Worm (Caenorhabditis elegans) whole organism, L3 larva: ENCODE data around the gene T23F2.2.

Source experiments
- ZK546.5 ChIP-seq: sonication (generic microtip); optimal IDR thresholded peaks from 2 replicates; lab custom pipeline; 2017; ENCODE audit warnings: missing biosample characterization, missing genetic modification characterization
- ceh-28 ChIP-seq: fragments of 150-350 bp; optimal IDR thresholded peaks from 2 replicates; lab custom pipeline; 2014; ENCODE audit warnings: missing biosample characterization, missing genetic modification reagents, missing genetic modification characterization
- ceh-82 ChIP-seq: fragments of 150-350 bp; optimal IDR thresholded peaks from 2 replicates; lab custom pipeline; 2014; ENCODE audit warnings: missing biosample characterization, missing genetic modification characterization
- daf-12 ChIP-seq: fragments of 150-350 bp; optimal IDR thresholded peaks from 2 replicates; lab custom pipeline; 2014; ENCODE audit warnings: missing biosample characterization, missing genetic modification reagents, missing genetic modification characterization
- egl-27 ChIP-seq: sonication (generic microtip); optimal IDR thresholded peaks from 4 replicates; lab custom pipeline; 2017; ENCODE audit warnings: missing biosample characterization, missing genetic modification reagents, missing genetic modification characterization
- elt-1 ChIP-seq: fragments of 150-350 bp; optimal IDR thresholded peaks from 2 replicates; lab custom pipeline; 2014; ENCODE audit warnings: missing biosample characterization, missing genetic modification characterization
- elt-2 ChIP-seq: sonication (generic microtip); optimal IDR thresholded peaks from 2 replicates; lab custom pipeline; 2016; ENCODE audit warnings: missing genetic modification reagents, mild to moderate bottlenecking, missing genetic modification characterization, missing compliant biosample characterization
- eor-1 ChIP-seq, 2 experiments: fragments of 150-350 bp; optimal IDR thresholded peaks; 2 replicates each; lab custom pipeline; 2014 to 2018; ENCODE audit warnings: missing biosample characterization in 2 of 2, missing genetic modification characterization in 2 of 2
- fkh-10 ChIP-seq: sonication (generic microtip); optimal IDR thresholded peaks from 2 replicates; lab custom pipeline; 2017; ENCODE audit warnings: missing biosample characterization, missing genetic modification reagents, missing genetic modification characterization
- fkh-2 ChIP-seq: fragments of 150-350 bp; optimal IDR thresholded peaks from 2 replicates; lab custom pipeline; 2014; ENCODE audit warnings: missing biosample characterization, missing genetic modification reagents, missing genetic modification characterization
- fos-1 ChIP-seq: fragments of 150-350 bp; optimal IDR thresholded peaks from 2 replicates; lab custom pipeline; 2014; ENCODE audit warnings: missing biosample characterization, missing genetic modification characterization
- hmg-11 ChIP-seq: sonication (generic microtip); optimal IDR thresholded peaks from 2 replicates; lab custom pipeline; 2016; ENCODE audit warnings: missing genetic modification characterization, missing compliant biosample characterization
- lin-15B ChIP-seq: fragments of 150-350 bp; optimal IDR thresholded peaks from 2 replicates; lab custom pipeline; 2014; ENCODE audit warnings: missing biosample characterization, missing genetic modification characterization
- lin-39 ChIP-seq: fragments of 150-350 bp; optimal IDR thresholded peaks from 2 replicates; lab custom pipeline; 2018; ENCODE audit warnings: missing biosample characterization, missing genetic modification reagents, missing genetic modification characterization
- mdl-1 ChIP-seq: fragments of 150-350 bp; optimal IDR thresholded peaks from 2 replicates; lab custom pipeline; 2014; ENCODE audit warnings: missing biosample characterization, missing genetic modification characterization
- mml-1 ChIP-seq: fragments of 150-350 bp; sonication (generic microtip); optimal IDR thresholded peaks from 3 replicates; lab custom pipeline; 2014; ENCODE audit warnings: missing biosample characterization, missing genetic modification characterization
- nfya-1 ChIP-seq: sonication (generic microtip); optimal IDR thresholded peaks from 2 replicates; lab custom pipeline; 2017; ENCODE audit warnings: missing genetic modification characterization, mild to moderate bottlenecking, missing compliant biosample characterization, antibody characterized with exemption, moderate library complexity; ENCODE audit not compliant: insufficient read depth
- nhr-28 ChIP-seq: fragments of 150-350 bp; optimal IDR thresholded peaks from 2 replicates; lab custom pipeline; 2014; ENCODE audit warnings: missing biosample characterization, missing genetic modification characterization
- nhr-43 ChIP-seq: sonication (generic microtip); optimal IDR thresholded peaks from 2 replicates; lab custom pipeline; 2016; ENCODE audit warnings: mild to moderate bottlenecking, missing genetic modification characterization, missing compliant biosample characterization; ENCODE audit not compliant: poor library complexity, severe bottlenecking
- nhr-67 ChIP-seq: fragments of 150-350 bp; optimal IDR thresholded peaks from 2 replicates; lab custom pipeline; 2014; ENCODE audit warnings: missing biosample characterization, missing genetic modification characterization
- nhr-77 ChIP-seq: fragments of 150-350 bp; optimal IDR thresholded peaks from 2 replicates; lab custom pipeline; 2014; ENCODE audit warnings: missing biosample characterization, missing genetic modification characterization
- pha-4 ChIP-seq: fragments of 150-350 bp; optimal IDR thresholded peaks from 2 replicates; lab custom pipeline; 2014; ENCODE audit warnings: missing biosample characterization, missing genetic modification reagents, missing genetic modification characterization
- pqm-1 ChIP-seq: fragments of 150-350 bp; optimal IDR thresholded peaks from 2 replicates; lab custom pipeline; 2017; ENCODE audit warnings: missing biosample characterization, missing genetic modification characterization, inconsistent platforms
- sea-2 ChIP-seq: fragments of 150-350 bp; sonication (generic microtip); optimal IDR thresholded peaks from 4 replicates; lab custom pipeline; 2014; ENCODE audit warnings: missing biosample characterization, missing genetic modification reagents, missing genetic modification characterization
- skn-1 ChIP-seq: fragments of 150-350 bp; optimal IDR thresholded peaks from 2 replicates; lab custom pipeline; 2014; ENCODE audit warnings: missing biosample characterization, missing genetic modification characterization
- snpc-4 ChIP-seq: fragments of 150-350 bp; optimal IDR thresholded peaks from 2 replicates; lab custom pipeline; 2014; ENCODE audit warnings: missing biosample characterization, missing genetic modification characterization
- tbx-2 ChIP-seq: sonication (generic microtip); optimal IDR thresholded peaks from 2 replicates; lab custom pipeline; 2016; ENCODE audit warnings: mild to moderate bottlenecking, missing genetic modification characterization, missing compliant biosample characterization
- unc-62 ChIP-seq: fragments of 150-350 bp; sonication (generic microtip); optimal IDR thresholded peaks from 4 replicates; lab custom pipeline; 2014; ENCODE audit warnings: missing biosample characterization, missing genetic modification reagents, missing genetic modification characterization
- zag-1 ChIP-seq: fragments of 150-350 bp; optimal IDR thresholded peaks from 2 replicates; lab custom pipeline; 2014; ENCODE audit warnings: missing biosample characterization, missing genetic modification characterization
- ztf-11 ChIP-seq: fragments of 150-350 bp; optimal IDR thresholded peaks from 2 replicates; lab custom pipeline; 2014; ENCODE audit warnings: missing biosample characterization, missing genetic modification characterization
- ztf-4 ChIP-seq: fragments of 150-350 bp; optimal IDR thresholded peaks from 2 replicates; lab custom pipeline; 2014; ENCODE audit warnings: missing biosample characterization, missing genetic modification characterization

Gene T23F2.2

ce11 chrX:5516365-5516764 lies 11.3 kb upstream of the T23F2.2 start:
- TF ChIP-seq egl-27 (no peak), pqm-1 (tag; lab: Kevin White, UChicago) (peak; percentile 40), lin-15B (tag; lab: Kevin White, UChicago) (no peak), tbx-2 (tag; lab: Kevin White, UChicago) (no peak), elt-2 (tag; lab: Kevin White, UChicago) (peak; percentile 9), pha-4 (tag; lab: Kevin White, UChicago) (peak; percentile 69), unc-62 (no peak)

ce11 chrX:5515459-5515858 lies 10.4 kb upstream of the T23F2.2 start:
- TF ChIP-seq daf-12 (tag; lab: Kevin White, UChicago) (no peak), fkh-10 (GFP tag; lab: Kevin White, UChicago) (peak; percentile 3)

- no peak for TF ChIP-seq nhr-67 (tag; lab: Kevin White, UChicago)
- no peak for TF ChIP-seq ZK546.5
- no peak for TF ChIP-seq elt-1 (tag; lab: Kevin White, UChicago)
- TF ChIP-seq elt-2 (tag; lab: Kevin White, UChicago), result no peak
- TF ChIP-seq sea-2, result no peak
- TF ChIP-seq unc-62, result no peak
- no peak for TF ChIP-seq mdl-1 (tag; lab: Kevin White, UChicago)
- TF ChIP-seq nfya-1 (tag; lab: Kevin White, UChicago), result no peak
- TF ChIP-seq daf-12 (tag; lab: Kevin White, UChicago), result no peak
- TF ChIP-seq tbx-2 (tag; lab: Kevin White, UChicago), result no peak
- TF ChIP-seq eor-1 (tag; optimal IDR thresholded peaks at IDR 0.05; lab: Kevin White, UChicago), result no peak
- TF ChIP-seq hmg-11, result no peak
- no peak for TF ChIP-seq nhr-77 (tag; lab: Kevin White, UChicago)
Observed at ce11 chrX:5514984-5515383, 9.9 kb upstream of the T23F2.2 start, which contains the start of gene T23F2.4. Gene T23F2.4 (minus strand): TSS chrX:5515084.

DNA sequence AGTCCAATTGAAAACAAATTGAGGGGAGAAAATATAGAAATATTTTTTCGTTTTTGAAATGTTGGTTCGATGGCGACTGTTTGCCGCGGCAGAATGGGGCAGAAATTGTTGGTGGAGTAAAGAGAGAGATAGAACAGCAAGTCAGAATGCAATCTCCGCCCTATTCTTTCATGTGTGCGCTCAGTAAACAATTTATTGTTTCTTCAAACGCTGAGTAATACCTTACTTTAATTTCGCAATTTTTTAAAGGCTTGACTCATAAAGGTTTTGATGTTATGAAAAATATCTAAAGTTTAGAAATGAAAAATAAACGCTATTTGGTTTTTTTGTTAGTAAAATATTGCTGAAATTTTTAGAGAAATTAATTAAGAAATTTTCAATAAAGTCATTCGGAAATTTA lies 9.3 kb upstream of the T23F2.2 start:
- TF ChIP-seq lin-15B (tag; lab: Kevin White, UChicago) (no peak), fkh-10 (GFP tag; lab: Kevin White, UChicago) (no peak), ceh-28 (no peak), pha-4 (tag; lab: Kevin White, UChicago) (peak; percentile 70)

ce11 chrX:5512707-5513106 lies 7.7 kb upstream of the T23F2.2 start:
- TF ChIP-seq hmg-11 (no peak), pha-4 (tag; lab: Kevin White, UChicago) (peak; percentile 36)
- TF ChIP-seq, all 47 proteins: peak for 1

- no peak for TF ChIP-seq pha-4 (tag; lab: Kevin White, UChicago)
- TF ChIP-seq ceh-82, result no peak
- TF ChIP-seq fkh-2 (tag; lab: Kevin White, UChicago), result no peak
- no peak for TF ChIP-seq ztf-11
- TF ChIP-seq mml-1 (tag; lab: Kevin White, UChicago), result no peak
- TF ChIP-seq unc-62, result no peak
- no peak for TF ChIP-seq lin-39
- TF ChIP-seq eor-1 (tag; optimal IDR thresholded peaks at IDR 0.05; lab: Kevin White, UChicago), result no peak
- TF ChIP-seq ceh-28, result no peak
- no peak for TF ChIP-seq hmg-11
Observed at ce11 chrX:5512227-5512626, 7.2 kb upstream of the T23F2.2 start, which contains the start of gene T23F2.3. Gene T23F2.3 (minus strand): TSS chrX:5512327.

DNA sequence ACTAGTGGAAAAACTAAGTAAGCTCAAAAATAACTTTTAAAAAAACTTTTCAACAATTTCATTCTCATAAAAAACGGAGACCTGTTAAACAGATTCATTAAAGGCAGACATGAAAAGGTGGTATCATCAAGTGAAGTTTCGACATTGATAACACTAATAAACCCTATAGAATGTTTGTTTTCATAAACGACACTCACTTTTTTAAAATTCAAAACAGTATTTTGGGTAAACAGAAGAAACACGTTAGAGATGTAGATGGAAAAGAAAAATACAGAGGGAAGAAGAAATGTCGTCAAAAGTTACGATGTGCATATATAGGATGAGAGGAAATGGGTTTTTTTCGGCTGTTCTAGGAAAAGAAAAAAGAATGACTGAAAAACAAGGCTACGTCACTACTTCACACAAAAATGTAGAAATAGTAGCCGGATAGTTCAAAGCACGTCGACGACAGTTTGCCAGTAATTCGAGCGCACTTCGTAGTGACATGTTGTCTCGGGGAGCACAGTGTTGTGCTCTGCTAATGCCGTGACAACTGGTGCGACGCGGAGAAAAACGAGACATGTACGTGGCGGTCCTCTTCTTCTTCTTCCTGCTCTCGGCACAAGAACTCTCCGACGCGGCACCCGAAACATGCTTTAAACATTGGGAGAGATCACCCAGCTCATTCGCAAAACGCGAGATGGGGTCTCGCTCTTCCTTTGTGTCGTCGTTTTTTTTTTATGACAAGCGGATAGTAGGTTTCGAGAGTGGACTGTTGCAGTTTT lies 4.2 kb upstream of the T23F2.2 start:
- TF ChIP-seq eor-1 (tag; optimal IDR thresholded peaks at IDR 0.05; lab: Kevin White, UChicago) (no peak), nfya-1 (tag; lab: Kevin White, UChicago) (peak; percentile 16), fos-1 (tag; lab: Kevin White, UChicago) (no peak), snpc-4 (tag; lab: Kevin White, UChicago) (no peak), nhr-43 (tag; lab: Kevin White, UChicago) (no peak), nhr-28 (tag; lab: Kevin White, UChicago) (no peak), skn-1 (tag; lab: Kevin White, UChicago) (no peak), tbx-2 (tag; lab: Kevin White, UChicago) (no peak), nhr-77 (tag; lab: Kevin White, UChicago) (no peak), fkh-2 (tag; lab: Kevin White, UChicago) (no peak), ztf-4 (tag; lab: Kevin White, UChicago) (no peak), ZK546.5 (no peak), pha-4 (tag; lab: Kevin White, UChicago) (peak; percentile 72), mdl-1 (tag; lab: Kevin White, UChicago) (no peak), zag-1 (tag; lab: Kevin White, UChicago) (no peak), lin-39 (peak; percentile 26)
